Worm (Caenorhabditis elegans): Measurements from ENCODE around the gene srz-101.

DNA sequence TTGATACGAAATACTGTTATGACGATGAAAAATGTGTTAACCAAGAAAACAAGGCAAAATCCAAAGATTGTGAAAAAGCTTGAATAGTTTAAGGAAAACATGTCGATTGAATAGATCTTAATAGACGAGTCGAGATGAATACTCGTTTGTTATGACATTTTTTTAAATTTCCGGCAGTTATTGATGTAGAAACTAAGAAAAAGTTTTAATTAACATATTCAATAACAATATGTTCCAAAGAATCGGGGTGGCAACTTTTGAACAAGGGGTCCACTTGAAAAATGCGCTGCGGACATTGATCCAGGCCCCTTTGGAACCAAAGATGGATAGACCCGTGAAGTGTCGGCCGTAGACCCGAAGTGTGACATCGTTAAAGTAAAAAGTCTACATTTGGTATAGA, 23.4 kb upstream of the srz-101 start, which contains the start of gene str-61:
- TF ChIP-seq F13H6.1 (tag; optimal IDR thresholded peaks at IDR 0.05), result no peak
- TF ChIP-seq fkh-10 (GFP tag; optimal IDR thresholded peaks at IDR 0.05), result no peak
- TF ChIP-seq ets-4 (tag; optimal IDR thresholded peaks at IDR 0.05), result no peak
- no peak for TF ChIP-seq unc-55 (GFP tag; optimal IDR thresholded peaks at IDR 0.05)
- TF ChIP-seq ama-1 (optimal IDR thresholded peaks at IDR 0.05), result no peak
- TF ChIP-seq ceh-14 (tag; optimal IDR thresholded peaks at IDR 0.05), result no peak
- TF ChIP-seq dve-1 (tag; optimal IDR thresholded peaks at IDR 0.05), result no peak
- no peak for TF ChIP-seq elt-2 (tag; optimal IDR thresholded peaks at IDR 0.05)
- no peak for TF ChIP-seq nfya-1 (tag; optimal IDR thresholded peaks at IDR 0.05)
- TF ChIP-seq pat-9 (tag; optimal IDR thresholded peaks at IDR 0.05), result no peak
